Fruit fly (Drosophila melanogaster) S2 (cell line): ENCODE results near the gene bocks.

Experiments used
- CG8478 ChIP-seq: fragments of >200 bp; optimal IDR thresholded peaks from 2 replicates; lab custom pipeline; 2018
- CTCF ChIP-seq, 2 experiments: fragments of >200 bp; optimal IDR thresholded peaks; 2 replicates each; lab custom pipeline; 2018

dm6 chr3R:9551013-9551658 is 39.7 kb downstream of the bocks start:
- no peak for TF ChIP-seq CTCF (optimal IDR thresholded peaks at IDR 0.05; lab: Kevin White, UChicago)
- TF ChIP-seq CG8478: no peak
